ENCODE assay signal across 1 fruit fly cellular context in genomic region chr3R:16980958-16981623, dm6.
A peak's percentile ranks its signal among the peaks of the same experiment; 100 is the strongest.
TF ChIP-seq lines count a peak whose summit lies in the region.

No protein-coding gene starts in this region.

TF ChIP-seq in whole organism, embryonic, 481 proteins besides CTCF, POLR2A, EP300 and RAD21 (continued from another document and continues in another):
- TF ChIP-seq cwo (GFP tag; optimal IDR thresholded peaks at IDR 0.05; lab: Kevin White, UChicago) (peak; percentile 96), CG18599 (GFP tag; optimal IDR thresholded peaks at IDR 0.05; lab: Kevin White, UChicago) (peak; percentile 21), Vsx1 (GFP tag; optimal IDR thresholded peaks at IDR 0.05; lab: Kevin White, UChicago) (peak; percentile 7), HmgD (GFP tag; optimal IDR thresholded peaks at IDR 0.05; lab: Kevin White, UChicago) (no peak), CG10147 (GFP tag; optimal IDR thresholded peaks at IDR 0.05; lab: Kevin White, UChicago) (no peak), CG14441 (GFP tag; IDR thresholded peaks at IDR 0.05; lab: Robert Waterston, UW) (no peak), Atf3 (GFP tag; optimal IDR thresholded peaks at IDR 0.05; lab: Kevin White, UChicago) (no peak), grn (GFP tag; optimal IDR thresholded peaks at IDR 0.05; lab: Kevin White, UChicago) (peak; percentile 12), pum (GFP tag; optimal IDR thresholded peaks at IDR 0.05; lab: Kevin White, UChicago) (no peak), jumu (GFP tag; optimal IDR thresholded peaks at IDR 0.05; lab: Kevin White, UChicago) (no peak), chn (GFP tag; optimal IDR thresholded peaks at IDR 0.05; lab: Kevin White, UChicago) (no peak), CG4424 (GFP tag; optimal IDR thresholded peaks at IDR 0.05; lab: Kevin White, UChicago) (no peak), CG17802 (tag; optimal IDR thresholded peaks at IDR 0.05; lab: Kevin White, UChicago) (no peak), slou (GFP tag; optimal IDR thresholded peaks at IDR 0.05; lab: Kevin White, UChicago) (no peak), Deaf1 (tag; optimal IDR thresholded peaks at IDR 0.05; lab: Kevin White, UChicago) (no peak), CG9876 (GFP tag; optimal IDR thresholded peaks at IDR 0.05; lab: Kevin White, UChicago) (no peak), Med (GFP tag; lab: Kevin White, UChicago) (peak; percentile 69), CG6854 (GFP tag; optimal IDR thresholded peaks at IDR 0.05; lab: Kevin White, UChicago) (no peak), CG34376 (GFP tag; optimal IDR thresholded peaks at IDR 0.05; lab: Kevin White, UChicago) (no peak), crol (GFP tag; IDR thresholded peaks at IDR 0.05; lab: Robert Waterston, UW) (no peak), Ets65A (GFP tag; lab: Kevin White, UChicago) (no peak), Dref (GFP tag; IDR thresholded peaks at IDR 0.05; lab: Robert Waterston, UW) (no peak), esg (GFP tag; conservative IDR thresholded peaks at IDR 0.05; lab: Robert Waterston, UW) (no peak), twi (tag; optimal IDR thresholded peaks at IDR 0.05; lab: Kevin White, UChicago) (peak; percentile 73), CG7963 (GFP tag; IDR thresholded peaks at IDR 0.05; lab: Robert Waterston, UW; ENCODE audit: partially characterized antibody) (no peak), bowl (GFP tag; IDR thresholded peaks at IDR 0.05; lab: Robert Waterston, UW) (no peak), CG18764 (GFP tag; optimal IDR thresholded peaks at IDR 0.05; lab: Kevin White, UChicago) (no peak), CG15011 (GFP tag; optimal IDR thresholded peaks at IDR 0.05; lab: Kevin White, UChicago) (peak; percentile 20), Bgb (GFP tag; IDR thresholded peaks at IDR 0.05; lab: Robert Waterston, UW; ENCODE audit: partially characterized antibody) (no peak), CG13775 (GFP tag; optimal IDR thresholded peaks at IDR 0.05; lab: Kevin White, UChicago) (no peak), HHEX (GFP tag; optimal IDR thresholded peaks at IDR 0.05; lab: Kevin White, UChicago) (no peak), CG17612 (GFP tag; IDR thresholded peaks at IDR 0.05; lab: Robert Waterston, UW) (no peak), Eip74EF (GFP tag; optimal IDR thresholded peaks at IDR 0.05; lab: Kevin White, UChicago) (no peak), CG12659 (GFP tag; optimal IDR thresholded peaks at IDR 0.05; lab: Kevin White, UChicago) (no peak), Asciz (GFP tag; optimal IDR thresholded peaks at IDR 0.05; lab: Kevin White, UChicago) (no peak), CG12744 (GFP tag; optimal IDR thresholded peaks at IDR 0.05; lab: Kevin White, UChicago) (peak; percentile 23), CG14014 (GFP tag; IDR thresholded peaks at IDR 0.05; lab: Robert Waterston, UW) (no peak), CG3838 (GFP tag; optimal IDR thresholded peaks at IDR 0.05; lab: Kevin White, UChicago) (no peak), pros (GFP tag; optimal IDR thresholded peaks at IDR 0.05; lab: Kevin White, UChicago) (no peak), row (GFP tag; IDR thresholded peaks at IDR 0.05; lab: Robert Waterston, UW) (no peak; the same call in 2 of the 3 replicates), CG43689 (GFP tag; IDR thresholded peaks at IDR 0.05; lab: Robert Waterston, UW) (no peak), exex (tag; optimal IDR thresholded peaks at IDR 0.05; lab: Kevin White, UChicago) (peak; percentile 48), CG4360 (GFP tag; IDR thresholded peaks at IDR 0.05; lab: Robert Waterston, UW) (no peak), CG6791 (GFP tag; IDR thresholded peaks at IDR 0.05; lab: Robert Waterston, UW; ENCODE audit: partially characterized antibody) (no peak), gsb (GFP tag; IDR thresholded peaks at IDR 0.05; lab: Robert Waterston, UW) (no peak), ranshi (GFP tag; IDR thresholded peaks at IDR 0.05; lab: Robert Waterston, UW) (no peak), BtbVII (GFP tag; optimal IDR thresholded peaks at IDR 0.05; lab: Kevin White, UChicago) (no peak), Ssrp (tag; optimal IDR thresholded peaks at IDR 0.05; lab: Kevin White, UChicago) (no peak), CG10979 (tag; optimal IDR thresholded peaks at IDR 0.05; lab: Kevin White, UChicago) (no peak), Oli (tag; optimal IDR thresholded peaks at IDR 0.05; lab: Kevin White, UChicago) (no peak), ssp (GFP tag; IDR thresholded peaks at IDR 0.05; lab: Robert Waterston, UW) (no peak), Optix (GFP tag; IDR thresholded peaks at IDR 0.05; lab: Robert Waterston, UW) (no peak), Drgx (GFP tag; IDR thresholded peaks at IDR 0.05; lab: Robert Waterston, UW) (no peak), CG10209 (GFP tag; optimal IDR thresholded peaks at IDR 0.05; lab: Kevin White, UChicago) (peak; percentile 24), chinmo (GFP tag; IDR thresholded peaks at IDR 0.05; lab: Robert Waterston, UW; ENCODE audit: partially characterized antibody) (0 out of 4 replicates have a peak, but pooled peaks have one; percentile 43), sug (tag; optimal IDR thresholded peaks at IDR 0.05; lab: Kevin White, UChicago) (peak; percentile 26), Poxn (GFP tag; IDR thresholded peaks at IDR 0.05; lab: Robert Waterston, UW) (no peak), CG2129 (GFP tag; IDR thresholded peaks at IDR 0.05; lab: Robert Waterston, UW; ENCODE audit: partially characterized antibody) (no peak), en (GFP tag; optimal IDR thresholded peaks at IDR 0.05; lab: Kevin White, UChicago) (no peak), so (GFP tag; IDR thresholded peaks at IDR 0.05; lab: Robert Waterston, UW) (no peak), E2f1 (GFP tag; IDR thresholded peaks at IDR 0.05; lab: Robert Waterston, UW) (no peak), Bdp1 (GFP tag; optimal IDR thresholded peaks at IDR 0.05; lab: Kevin White, UChicago) (peak; percentile 3), CG4328 (GFP tag; optimal IDR thresholded peaks at IDR 0.05; lab: Kevin White, UChicago) (no peak), vvl (GFP tag; IDR thresholded peaks at IDR 0.05; lab: Robert Waterston, UW) (peak; percentile 33; the same call in 1 of the 2 replicates), nom (GFP tag; optimal IDR thresholded peaks at IDR 0.05; lab: Kevin White, UChicago) (no peak), CG4707 (GFP tag; optimal IDR thresholded peaks at IDR 0.05; lab: Kevin White, UChicago) (no peak), Rfx (GFP tag; IDR thresholded peaks at IDR 0.05; lab: Robert Waterston, UW) (peak; percentile 35; the same call in 1 of the 2 replicates), Abd-B (GFP tag; optimal IDR thresholded peaks at IDR 0.05; lab: Kevin White, UChicago) (no peak), CG9727 (GFP tag; optimal IDR thresholded peaks at IDR 0.05; lab: Kevin White, UChicago) (no peak), sob (GFP tag; IDR thresholded peaks at IDR 0.05; lab: Robert Waterston, UW) (peak; percentile 11; the same call in 1 of the 2 replicates), sc (optimal IDR thresholded peaks at IDR 0.05; lab: Kevin White, UChicago) (no peak), sc (GFP tag; optimal IDR thresholded peaks at IDR 0.05; lab: Kevin White, UChicago) (no peak), CG7745 (tag; optimal IDR thresholded peaks at IDR 0.05; lab: Kevin White, UChicago) (no peak), Adf1 (GFP tag; IDR thresholded peaks at IDR 0.05; lab: Robert Waterston, UW) (no peak), zfh2 (GFP tag; optimal IDR thresholded peaks at IDR 0.05; lab: Kevin White, UChicago) (no peak), CG33557 (GFP tag; optimal IDR thresholded peaks at IDR 0.05; lab: Kevin White, UChicago) (no peak), h (optimal IDR thresholded peaks at IDR 0.05; lab: Kevin White, UChicago) (no peak), CG13287 (GFP tag; IDR thresholded peaks at IDR 0.05; lab: Robert Waterston, UW; ENCODE audit: partially characterized antibody) (no peak), sima (GFP tag; optimal IDR thresholded peaks at IDR 0.05; lab: Kevin White, UChicago) (no peak), CG10274 (GFP tag; optimal IDR thresholded peaks at IDR 0.05; lab: Kevin White, UChicago) (no peak), amos (GFP tag; IDR thresholded peaks at IDR 0.05; lab: Robert Waterston, UW; ENCODE audit: partially characterized antibody) (no peak), sr (GFP tag; IDR thresholded peaks at IDR 0.05; lab: Robert Waterston, UW) (no peak), CG17359 (tag; optimal IDR thresholded peaks at IDR 0.05; lab: Kevin White, UChicago) (no peak), Ada2b (GFP tag; IDR thresholded peaks at IDR 0.05; lab: Robert Waterston, UW) (no peak), ind (GFP tag; optimal IDR thresholded peaks at IDR 0.05; lab: Kevin White, UChicago) (no peak), D19B (GFP tag; optimal IDR thresholded peaks at IDR 0.05; lab: Kevin White, UChicago) (peak; percentile 20), gem (tag; optimal IDR thresholded peaks at IDR 0.05; lab: Kevin White, UChicago) (peak; percentile 18), CG6813 (GFP tag; optimal IDR thresholded peaks at IDR 0.05; lab: Kevin White, UChicago) (peak; percentile 7), CG12104 (GFP tag; optimal IDR thresholded peaks at IDR 0.05; lab: Kevin White, UChicago) (no peak), Oaz (GFP tag; IDR thresholded peaks at IDR 0.05; lab: Robert Waterston, UW) (no peak), gcm (GFP tag; optimal IDR thresholded peaks at IDR 0.05; lab: Kevin White, UChicago) (no peak), unc-4 (GFP tag; IDR thresholded peaks at IDR 0.05; lab: Robert Waterston, UW; ENCODE audit: partially characterized antibody) (no peak), Sox100B (GFP tag; optimal IDR thresholded peaks at IDR 0.05; lab: Kevin White, UChicago) (no peak), croc (GFP tag; conservative IDR thresholded peaks at IDR 0.05; lab: Robert Waterston, UW) (no peak), CG31224 (GFP tag; IDR thresholded peaks at IDR 0.05; lab: Robert Waterston, UW) (0 out of 2 replicates have a peak, but pooled peaks have one; percentile 10), schlank (tag; optimal IDR thresholded peaks at IDR 0.05; lab: Kevin White, UChicago) (peak; percentile 11), CG18619 (GFP tag; optimal IDR thresholded peaks at IDR 0.05; lab: Kevin White, UChicago) (peak; percentile 4), hkb (optimal IDR thresholded peaks at IDR 0.05; lab: Kevin White, UChicago) (no peak), hkb (GFP tag; IDR thresholded peaks at IDR 0.05; lab: Robert Waterston, UW) (no peak), Elba2 (GFP tag; optimal IDR thresholded peaks at IDR 0.05; lab: Kevin White, UChicago) (no peak), NK7.1 (GFP tag; optimal IDR thresholded peaks at IDR 0.05; lab: Kevin White, UChicago) (no peak), CG15514 (GFP tag; optimal IDR thresholded peaks at IDR 0.05; lab: Kevin White, UChicago) (no peak), ken (GFP tag; IDR thresholded peaks at IDR 0.05; lab: Robert Waterston, UW) (no peak), CG17568 (GFP tag; optimal IDR thresholded peaks at IDR 0.05; lab: Kevin White, UChicago) (no peak), Dek (tag; optimal IDR thresholded peaks at IDR 0.05; lab: Kevin White, UChicago) (no peak), scrt (GFP tag; optimal IDR thresholded peaks at IDR 0.05; lab: Kevin White, UChicago) (no peak), CG6689 (GFP tag; IDR thresholded peaks at IDR 0.05; lab: Robert Waterston, UW) (no peak), phol (tag; optimal IDR thresholded peaks at IDR 0.05; lab: Kevin White, UChicago) (no peak), CG15073 (GFP tag; optimal IDR thresholded peaks at IDR 0.05; lab: Kevin White, UChicago) (no peak), YL-1 (GFP tag; optimal IDR thresholded peaks at IDR 0.05; lab: Kevin White, UChicago) (no peak), CG10462 (GFP tag; optimal IDR thresholded peaks at IDR 0.05; lab: Kevin White, UChicago) (no peak), klu (GFP tag; IDR thresholded peaks at IDR 0.05; lab: Robert Waterston, UW) (no peak), wor (GFP tag; IDR thresholded peaks at IDR 0.05; lab: Robert Waterston, UW) (no peak), fu2 (GFP tag; optimal IDR thresholded peaks at IDR 0.05; lab: Kevin White, UChicago) (no peak), cg (GFP tag; optimal IDR thresholded peaks at IDR 0.05; lab: Kevin White, UChicago) (no peak), maf-S (GFP tag; optimal IDR thresholded peaks at IDR 0.05; lab: Kevin White, UChicago) (no peak), eyg (GFP tag; optimal IDR thresholded peaks at IDR 0.05; lab: Kevin White, UChicago) (no peak), crp (GFP tag; optimal IDR thresholded peaks at IDR 0.05; lab: Kevin White, UChicago) (no peak), trh (GFP tag; optimal IDR thresholded peaks at IDR 0.05; lab: Kevin White, UChicago) (no peak), seq (GFP tag; IDR thresholded peaks at IDR 0.05; lab: Robert Waterston, UW) (no peak), HmgZ (tag; optimal IDR thresholded peaks at IDR 0.05; lab: Kevin White, UChicago) (no peak), C15 (GFP tag; IDR thresholded peaks at IDR 0.05; lab: Robert Waterston, UW) (no peak), bsh (GFP tag; optimal IDR thresholded peaks at IDR 0.05; lab: Kevin White, UChicago) (no peak), Pdp1 (GFP tag; optimal IDR thresholded peaks at IDR 0.05; lab: Kevin White, UChicago) (no peak), Aef1 (GFP tag; IDR thresholded peaks at IDR 0.05; lab: Robert Waterston, UW) (no peak), CG2120 (GFP tag; optimal IDR thresholded peaks at IDR 0.05; lab: Kevin White, UChicago) (peak; percentile 3), CG1832 (GFP tag; optimal IDR thresholded peaks at IDR 0.05; lab: Kevin White, UChicago) (no peak), disco-r (GFP tag; optimal IDR thresholded peaks at IDR 0.05; lab: Kevin White, UChicago) (no peak), Dbx (GFP tag; IDR thresholded peaks at IDR 0.05; lab: Robert Waterston, UW) (peak; percentile 25; the same call in 1 of the 3 replicates), sens (GFP tag; lab: Kevin White, UChicago) (peak; percentile 42), Rx (GFP tag; IDR thresholded peaks at IDR 0.05; lab: Robert Waterston, UW) (no peak), Kr (GFP tag; optimal IDR thresholded peaks at IDR 0.05; lab: Kevin White, UChicago) (no peak), CG13296 (GFP tag; optimal IDR thresholded peaks at IDR 0.05; lab: Kevin White, UChicago) (no peak), CkIIα-i1 (GFP tag; IDR thresholded peaks at IDR 0.05; lab: Robert Waterston, UW) (no peak), CG14667 (GFP tag; IDR thresholded peaks at IDR 0.05; lab: Robert Waterston, UW) (no peak), CG31365 (tag; optimal IDR thresholded peaks at IDR 0.05; lab: Kevin White, UChicago) (no peak), pnt (GFP tag; optimal IDR thresholded peaks at IDR 0.05; lab: Kevin White, UChicago) (no peak), NFAT (GFP tag; IDR thresholded peaks at IDR 0.05; lab: Robert Waterston, UW) (peak; percentile 33; the same call in 1 of the 2 replicates), CG9609 (GFP tag; optimal IDR thresholded peaks at IDR 0.05; lab: Kevin White, UChicago) (no peak), sd (tag; optimal IDR thresholded peaks at IDR 0.05; lab: Kevin White, UChicago) (peak; percentile 63)
